Worm (Caenorhabditis elegans) whole organism, late embryonic: Measurements from ENCODE around the gene cyp-33C3.

Source experiments
- F13H6.1 ChIP-seq: sonication (generic microtip); optimal IDR thresholded peaks from 2 replicates; lab custom pipeline; 2016; ENCODE audit warnings: missing genetic modification characterization, missing compliant biosample characterization
- ceh-22 ChIP-seq: sonication (generic microtip); optimal IDR thresholded peaks from 2 replicates; lab custom pipeline; 2017; ENCODE audit warnings: missing biosample characterization, missing genetic modification characterization
- ceh-34 ChIP-seq: sonication (generic microtip); optimal IDR thresholded peaks from 2 replicates; lab custom pipeline; 2016; ENCODE audit warnings: mild to moderate bottlenecking, missing genetic modification characterization, missing compliant biosample characterization
- elt-2 ChIP-seq: sonication (generic microtip); optimal IDR thresholded peaks from 2 replicates; lab custom pipeline; 2016; ENCODE audit warnings: missing genetic modification reagents, missing genetic modification characterization, missing compliant biosample characterization
- fkh-10 ChIP-seq: fragments of 150-350 bp; optimal IDR thresholded peaks from 2 replicates; lab custom pipeline; 2014; ENCODE audit warnings: missing biosample characterization, missing genetic modification reagents, missing genetic modification characterization
- nhr-11 ChIP-seq: fragments of 150-350 bp; optimal IDR thresholded peaks from 2 replicates; lab custom pipeline; 2014; ENCODE audit warnings: missing biosample characterization, missing genetic modification characterization
- pqm-1 ChIP-seq: sonication (generic microtip); optimal IDR thresholded peaks from 2 replicates; lab custom pipeline; 2016; ENCODE audit warnings: missing genetic modification characterization, missing compliant biosample characterization
- unc-55 ChIP-seq: sonication (generic microtip); optimal IDR thresholded peaks from 2 replicates; lab custom pipeline; 2017; ENCODE audit warnings: missing biosample characterization, missing genetic modification reagents, missing genetic modification characterization

DNA sequence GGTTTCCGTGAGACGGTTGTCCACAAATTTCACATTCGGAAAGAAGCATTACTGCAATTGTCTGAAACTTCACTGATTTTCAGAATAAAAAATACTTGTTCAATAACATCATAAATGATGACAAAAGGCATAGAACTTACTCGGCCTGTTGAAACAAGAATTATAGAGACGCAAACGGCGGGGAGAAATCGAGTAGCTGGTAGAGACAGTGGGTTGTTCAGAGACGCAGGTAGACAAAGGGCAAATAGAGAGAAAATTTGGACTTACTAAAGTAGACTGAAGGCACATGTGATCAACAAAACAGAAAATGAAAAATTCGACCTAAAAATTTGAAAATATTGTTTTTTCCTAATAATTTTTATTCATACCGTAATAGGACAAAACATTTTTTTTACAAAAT, 17.2 kb downstream of the cyp-33C3 start, which contains the start of gene nhr-182:
- TF ChIP-seq nhr-11 (tag; lab: Kevin White, UChicago) (no peak), fkh-10 (GFP tag; lab: Kevin White, UChicago) (no peak), pqm-1 (tag; lab: Kevin White, UChicago) (no peak), ceh-22 (tag; lab: Kevin White, UChicago) (no peak), unc-55 (GFP tag; lab: Kevin White, UChicago) (no peak), elt-2 (no peak), F13H6.1 (tag; lab: Kevin White, UChicago) (no peak), ceh-34 (tag; lab: Kevin White, UChicago) (no peak)
